Fruit fly (Drosophila melanogaster) whole organism, embryonic: ENCODE data around the gene CG4297.
A peak's percentile ranks its signal among the peaks of the same experiment; 100 is the strongest.

Experiments
- CG11093 ChIP-seq: fragments of 200-800 bp; sonication (Bioruptor generic); IDR thresholded peaks from 3 replicates; pipeline ENCODE4 v1.3.6; 2022; ENCODE audit warnings: missing biosample characterization, missing genetic modification characterization
- CG11723 ChIP-seq: fragments of 200-800 bp; sonication (Bioruptor generic); optimal IDR thresholded peaks from 2 replicates; lab custom pipeline; 2017; ENCODE audit warnings: missing biosample characterization, mild to moderate bottlenecking, missing genetic modification characterization
- CG14050 ChIP-seq: fragments of 200-800 bp; sonication (Bioruptor generic); IDR thresholded peaks from 3 replicates; pipeline ENCODE4 v1.3.6; 2022; ENCODE audit warnings: missing biosample characterization, missing genetic modification characterization
- CG14710 ChIP-seq: fragments of 200-800 bp; sonication (Bioruptor generic); optimal IDR thresholded peaks from 3 replicates; lab custom pipeline; 2019; ENCODE audit warnings: missing biosample characterization, mild to moderate bottlenecking, missing genetic modification characterization, moderate library complexity
- CG15073 ChIP-seq: fragments of 200-800 bp; sonication (Bioruptor generic); optimal IDR thresholded peaks from 2 replicates; lab custom pipeline; 2016; ENCODE audit warnings: missing biosample characterization, missing genetic modification characterization
- CG1603 ChIP-seq: fragments of 200-800 bp; sonication (Bioruptor generic); optimal IDR thresholded peaks from 2 replicates; lab custom pipeline; 2019; ENCODE audit warnings: missing biosample characterization, mild to moderate bottlenecking, missing genetic modification characterization, moderate library complexity
- CG18476 ChIP-seq: fragments of 200-800 bp; sonication (Bioruptor generic); optimal IDR thresholded peaks from 2 replicates; lab custom pipeline; 2016; ENCODE audit warnings: missing biosample characterization, mild to moderate bottlenecking, missing genetic modification characterization
- CG2116 ChIP-seq: fragments of 200-800 bp; sonication (Bioruptor generic); optimal IDR thresholded peaks from 3 replicates; lab custom pipeline; 2018; ENCODE audit warnings: missing biosample characterization, mild to moderate bottlenecking, missing genetic modification characterization
- CG3995 ChIP-seq: fragments of 200-800 bp; sonication (Bioruptor generic); optimal IDR thresholded peaks from 3 replicates; lab custom pipeline; 2016; ENCODE audit warnings: missing biosample characterization, missing genetic modification characterization
- CG4730 ChIP-seq: fragments of 200-800 bp; sonication (Bioruptor generic); IDR thresholded peaks from 2 replicates; pipeline ENCODE4 v1.3.6; 2022; ENCODE audit warnings: missing biosample characterization, missing genetic modification characterization
- CG7987 ChIP-seq: fragments of 200-800 bp; sonication (Bioruptor generic); optimal IDR thresholded peaks from 2 replicates; lab custom pipeline; 2018; ENCODE audit warnings: missing biosample characterization, mild to moderate bottlenecking, missing genetic modification characterization, moderate library complexity
- CG9437 ChIP-seq: fragments of 200-800 bp; sonication (Bioruptor generic); optimal IDR thresholded peaks from 2 replicates; lab custom pipeline; 2018; ENCODE audit warnings: missing biosample characterization, mild to moderate bottlenecking, missing genetic modification characterization
- Doc3 ChIP-seq: fragments of 200-800 bp; sonication (Bioruptor generic); IDR thresholded peaks from 3 replicates; pipeline ENCODE4 v1.3.6; 2022; ENCODE audit warnings: missing biosample characterization, missing genetic modification characterization; ENCODE audit not compliant: partially characterized antibody
- Eip74EF ChIP-seq, 2 experiments: fragments of 200-800 bp in 1 of 2; fragments of >200 bp in 1 of 2; sonication (Bioruptor generic) in 1 of 2; optimal IDR thresholded peaks; 2 replicates each; lab custom pipeline; 2017 to 2019; ENCODE audit warnings: missing biosample characterization in 2 of 2, missing genetic modification characterization in 2 of 2, mild to moderate bottlenecking in 1 of 2, moderate library complexity in 1 of 2
- Elba2 ChIP-seq: fragments of 200-800 bp; sonication (Bioruptor generic); optimal IDR thresholded peaks from 3 replicates; lab custom pipeline; 2016; ENCODE audit warnings: missing biosample characterization, missing genetic modification characterization
- Fer2 ChIP-seq: fragments of 200-800 bp; sonication (Bioruptor generic); optimal IDR thresholded peaks from 2 replicates; lab custom pipeline; 2018; ENCODE audit warnings: missing biosample characterization, mild to moderate bottlenecking, missing genetic modification characterization, moderate library complexity
- H15 ChIP-seq: fragments of 200-800 bp; sonication (Bioruptor generic); IDR thresholded peaks from 3 replicates; pipeline ENCODE4 v1.3.6; 2022; ENCODE audit warnings: missing biosample characterization, missing genetic modification characterization
- HHEX ChIP-seq: fragments of 200-800 bp; sonication (Bioruptor generic); optimal IDR thresholded peaks from 3 replicates; lab custom pipeline; 2017; ENCODE audit warnings: missing biosample characterization, mild to moderate bottlenecking, missing genetic modification characterization, missing genetic modification reagents
- HLH3B ChIP-seq: fragments of 200-800 bp; sonication (Bioruptor generic); IDR thresholded peaks from 2 replicates; pipeline ENCODE4 v1.3.6; 2022; ENCODE audit warnings: missing biosample characterization, missing genetic modification characterization
- Hr39 ChIP-seq: fragments of >200 bp; optimal IDR thresholded peaks from 2 replicates; lab custom pipeline; 2017
- Hr51 ChIP-seq, 2 experiments: fragments of 200-800 bp; sonication (Bioruptor generic); optimal IDR thresholded peaks; 2 replicates in 1 of 2; 3 replicates in 1 of 2; lab custom pipeline; 2016 to 2018; ENCODE audit warnings: missing biosample characterization in 2 of 2, missing genetic modification characterization in 2 of 2, mild to moderate bottlenecking in 1 of 2, moderate library complexity in 1 of 2
- MBD-R2 ChIP-seq: fragments of 200-800 bp; sonication (Bioruptor generic); IDR thresholded peaks from 2 replicates; pipeline ENCODE4 v1.3.6; 2022; ENCODE audit warnings: missing biosample characterization, missing genetic modification characterization
- Meics ChIP-seq: fragments of 200-800 bp; sonication (Bioruptor generic); optimal IDR thresholded peaks from 2 replicates; lab custom pipeline; 2017; ENCODE audit warnings: missing biosample characterization, mild to moderate bottlenecking, missing genetic modification characterization
- Neu2 ChIP-seq: fragments of 200-800 bp; sonication (Bioruptor generic); optimal IDR thresholded peaks from 3 replicates; lab custom pipeline; 2016; ENCODE audit warnings: missing biosample characterization, missing genetic modification characterization, borderline replicate concordance
- Pdp1 ChIP-seq, 2 experiments: fragments of 200-800 bp; sonication (Bioruptor generic); optimal IDR thresholded peaks; 3 replicates each; lab custom pipeline; 2016; ENCODE audit warnings: missing biosample characterization in 2 of 2, missing genetic modification characterization in 2 of 2, mild to moderate bottlenecking in 1 of 2, moderate library complexity in 1 of 2
- Ptx1 ChIP-seq: fragments of 200-800 bp; sonication (Bioruptor generic); IDR thresholded peaks from 2 replicates; pipeline ENCODE4 v1.3.6; 2022; ENCODE audit warnings: missing biosample characterization, missing genetic modification characterization
- Spps ChIP-seq: fragments of 200-800 bp; sonication (Bioruptor generic); optimal IDR thresholded peaks from 2 replicates; lab custom pipeline; 2018; ENCODE audit warnings: missing biosample characterization, mild to moderate bottlenecking, missing genetic modification characterization
- Usf ChIP-seq: fragments of 200-800 bp; sonication (Bioruptor generic); optimal IDR thresholded peaks from 2 replicates; lab custom pipeline; 2017; ENCODE audit warnings: missing genotype, missing biosample characterization, missing genetic modification characterization
- ac ChIP-seq: fragments of 200-800 bp; sonication (Bioruptor generic); optimal IDR thresholded peaks from 3 replicates; lab custom pipeline; 2017; ENCODE audit warnings: missing biosample characterization, mild to moderate bottlenecking, missing genetic modification characterization
- amos ChIP-seq: fragments of 200-800 bp; sonication (Bioruptor generic); IDR thresholded peaks from 2 replicates; pipeline ENCODE4 v1.3.6; 2022; ENCODE audit warnings: missing biosample characterization, missing genetic modification characterization; ENCODE audit not compliant: partially characterized antibody
- aop ChIP-seq: fragments of 200-800 bp; sonication (Bioruptor generic); IDR thresholded peaks from 2 replicates; pipeline ENCODE4 v1.3.6; 2022; ENCODE audit warnings: missing biosample characterization, missing genetic modification characterization
- dati ChIP-seq: fragments of 200-800 bp; sonication (Bioruptor generic); IDR thresholded peaks from 2 replicates; pipeline ENCODE4 v1.3.6; 2022; ENCODE audit warnings: missing biosample characterization, missing genetic modification characterization
- dimm ChIP-seq: fragments of 200-800 bp; sonication (Bioruptor generic); IDR thresholded peaks from 2 replicates; pipeline ENCODE4 v1.3.6; 2022; ENCODE audit warnings: missing biosample characterization, missing genetic modification characterization
- dmrt11E ChIP-seq: fragments of 200-800 bp; sonication (Bioruptor generic); optimal IDR thresholded peaks from 3 replicates; lab custom pipeline; 2018; ENCODE audit warnings: missing biosample characterization, mild to moderate bottlenecking, missing genetic modification characterization, moderate library complexity
- ftz-f1 ChIP-seq: fragments of 200-800 bp; sonication (Bioruptor generic); optimal IDR thresholded peaks from 2 replicates; lab custom pipeline; 2016; ENCODE audit warnings: missing biosample characterization, missing genetic modification characterization
- hth ChIP-seq: fragments of >200 bp; optimal IDR thresholded peaks from 2 replicates; lab custom pipeline; 2017; ENCODE audit warnings: inconsistent platforms
- jigr1 ChIP-seq: fragments of 200-800 bp; sonication (Bioruptor generic); IDR thresholded peaks from 3 replicates; pipeline ENCODE4 v1.3.6; 2022; ENCODE audit warnings: missing biosample characterization, missing genetic modification characterization
- kay ChIP-seq: fragments of 200-800 bp; sonication (Bioruptor generic); optimal IDR thresholded peaks from 2 replicates; lab custom pipeline; 2016; ENCODE audit warnings: missing biosample characterization, missing genetic modification characterization
- klu ChIP-seq: fragments of 200-800 bp; sonication (Bioruptor generic); IDR thresholded peaks from 2 replicates; pipeline ENCODE4 v1.3.6; 2022; ENCODE audit warnings: missing biosample characterization, missing genetic modification characterization
- lab ChIP-seq: fragments of 200-800 bp; sonication (Bioruptor generic); optimal IDR thresholded peaks from 3 replicates; lab custom pipeline; 2017; ENCODE audit warnings: missing biosample characterization, missing genetic modification characterization, mild to moderate bottlenecking, moderate library complexity, missing genetic modification reagents
- luna ChIP-seq: fragments of 200-800 bp; sonication (Bioruptor generic); optimal IDR thresholded peaks from 2 replicates; lab custom pipeline; 2016; ENCODE audit warnings: missing biosample characterization, missing genetic modification characterization
- onecut ChIP-seq: fragments of 200-800 bp; sonication (Bioruptor generic); IDR thresholded peaks from 2 replicates; pipeline ENCODE4 v1.3.6; 2022; ENCODE audit warnings: missing biosample characterization, missing genetic modification characterization
- pros ChIP-seq: fragments of 200-800 bp; sonication (Bioruptor generic); optimal IDR thresholded peaks from 3 replicates; lab custom pipeline; 2019; ENCODE audit warnings: missing biosample characterization, mild to moderate bottlenecking, missing genetic modification characterization, moderate library complexity
- ranshi ChIP-seq: fragments of 200-800 bp; sonication (Bioruptor generic); IDR thresholded peaks from 2 replicates; pipeline ENCODE4 v1.3.6; 2022; ENCODE audit warnings: missing biosample characterization, missing genetic modification characterization
- run ChIP-seq: fragments of 200-800 bp; sonication (Bioruptor generic); optimal IDR thresholded peaks from 3 replicates; lab custom pipeline; 2018; ENCODE audit warnings: missing biosample characterization, mild to moderate bottlenecking, missing genetic modification characterization
- shn ChIP-seq: fragments of 200-800 bp; sonication (Bioruptor generic); optimal IDR thresholded peaks from 3 replicates; lab custom pipeline; 2016; ENCODE audit warnings: missing biosample characterization, missing genetic modification characterization
- tna ChIP-seq: fragments of 200-800 bp; sonication (Bioruptor generic); IDR thresholded peaks from 2 replicates; pipeline ENCODE4 v1.3.6; 2022; ENCODE audit warnings: missing biosample characterization, missing genetic modification characterization; ENCODE audit not compliant: partially characterized antibody
- wor ChIP-seq: fragments of 200-800 bp; sonication (Bioruptor generic); IDR thresholded peaks from 2 replicates; pipeline ENCODE4 v1.3.6; 2022; ENCODE audit warnings: missing biosample characterization, missing genetic modification characterization
- zfh2 ChIP-seq: fragments of 200-800 bp; sonication (Bioruptor generic); optimal IDR thresholded peaks from 2 replicates; lab custom pipeline; 2016; ENCODE audit warnings: missing biosample characterization, missing genetic modification characterization

The CG4297 gene

DNA sequence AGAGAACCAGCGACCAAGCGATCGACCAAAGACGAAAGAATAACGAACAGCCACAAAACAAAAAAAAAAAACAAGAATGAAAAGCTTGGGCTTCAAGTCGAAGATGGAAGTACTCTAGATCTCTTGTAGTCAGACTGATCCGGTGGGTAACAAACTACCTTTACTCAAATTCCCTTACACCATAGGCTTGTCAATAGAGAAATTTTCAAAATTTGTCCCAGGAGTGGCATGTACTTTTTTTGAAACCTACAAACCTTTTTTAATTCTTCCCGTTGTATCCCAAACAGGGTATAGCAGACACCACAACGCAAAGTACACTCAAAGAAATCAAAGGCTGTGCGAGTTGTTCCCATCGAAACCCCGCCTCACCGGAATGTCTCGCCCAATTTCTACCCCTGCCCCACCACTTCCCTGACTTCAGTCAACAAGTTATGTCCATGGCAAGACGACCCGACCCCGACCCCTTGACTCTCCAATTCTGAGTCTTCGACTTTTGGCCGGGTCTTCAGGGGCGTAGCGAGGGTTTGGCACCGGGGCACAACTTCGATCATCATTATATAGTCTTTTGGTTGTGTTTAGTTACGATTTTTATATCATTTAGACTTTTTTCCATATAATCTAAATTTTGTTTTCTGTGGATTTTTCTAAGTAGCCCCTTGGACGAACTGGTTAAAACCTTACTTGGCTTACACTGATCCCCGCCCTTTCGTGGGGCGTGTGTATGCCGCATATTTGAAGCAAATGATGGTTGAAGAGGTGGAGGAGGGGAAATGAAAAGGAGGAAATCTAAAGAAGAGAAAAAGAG, 42.1 kb downstream of the CG4297 start (continued):
- TF ChIP-seq HLH3B (GFP tag; lab: Robert Waterston, UW) = peak; percentile 37; the same call in 1 of the 2 replicates
- TF ChIP-seq onecut (GFP tag; lab: Robert Waterston, UW) = 0 out of 2 replicates have a peak, but pooled peaks have one; percentile 6
- TF ChIP-seq CG15073 (GFP tag; lab: Kevin White, UChicago) = no peak
- TF ChIP-seq dmrt11E (tag; lab: Kevin White, UChicago) = peak; percentile 65
- no peak for TF ChIP-seq hth
- TF ChIP-seq lab (GFP tag; lab: Kevin White, UChicago) = peak; percentile 66
- peak; percentile 13 for TF ChIP-seq kay
- peak; percentile 61; the same call in 1 of the 2 replicates for TF ChIP-seq ranshi (GFP tag; lab: Robert Waterston, UW)
- TF ChIP-seq dati = no peak
- TF ChIP-seq CG11093 (GFP tag; lab: Robert Waterston, UW) = 0 out of 3 replicates have a peak, but pooled peaks have one; percentile 42
- peak; percentile 36 for TF ChIP-seq shn (GFP tag; lab: Kevin White, UChicago)
- no peak for TF ChIP-seq jigr1 (GFP tag; lab: Robert Waterston, UW)
- TF ChIP-seq run = no peak
- TF ChIP-seq CG9437 (GFP tag; lab: Kevin White, UChicago) = no peak
- TF ChIP-seq Meics (GFP tag; lab: Kevin White, UChicago) = peak; percentile 39
- no peak for TF ChIP-seq amos (GFP tag; lab: Robert Waterston, UW)
- peak; percentile 39 for TF ChIP-seq Usf (GFP tag; lab: Kevin White, UChicago)
- no peak for TF ChIP-seq CG3995
- no peak for TF ChIP-seq Eip74EF (GFP tag; optimal IDR thresholded peaks at IDR 0.05; lab: Kevin White, UChicago)
- no peak for TF ChIP-seq Hr39 (lab: Kevin White, UChicago)
- TF ChIP-seq Elba2 (GFP tag; lab: Kevin White, UChicago) = no peak
- TF ChIP-seq ac (GFP tag; lab: Kevin White, UChicago) = no peak
- no peak for TF ChIP-seq tna (GFP tag; lab: Robert Waterston, UW)
- TF ChIP-seq aop (GFP tag; lab: Robert Waterston, UW) = 0 out of 2 replicates have a peak, but pooled peaks have one; percentile 32
- TF ChIP-seq pros (GFP tag; lab: Kevin White, UChicago) = peak; percentile 36
- TF ChIP-seq MBD-R2 = 0 out of 2 replicates have a peak, but pooled peaks have one; percentile 12
- no peak for TF ChIP-seq wor (GFP tag; lab: Robert Waterston, UW)
- no peak for TF ChIP-seq Fer2 (tag; lab: Kevin White, UChicago)
- TF ChIP-seq H15 = 0 out of 3 replicates have a peak, but pooled peaks have one; percentile 31
- TF ChIP-seq CG14710 (tag; lab: Kevin White, UChicago) = peak; percentile 48
- TF ChIP-seq luna (GFP tag; lab: Kevin White, UChicago) = peak; percentile 54
- TF ChIP-seq CG2116 (GFP tag; lab: Kevin White, UChicago) = no peak
- no peak for TF ChIP-seq CG1603 (tag; lab: Kevin White, UChicago)
- no peak for TF ChIP-seq CG11723 (GFP tag; lab: Kevin White, UChicago)
- no peak for TF ChIP-seq CG7987 (GFP tag; lab: Kevin White, UChicago)
- no peak for TF ChIP-seq CG14050 (GFP tag; lab: Robert Waterston, UW)
- no peak for TF ChIP-seq CG18476 (GFP tag; lab: Kevin White, UChicago)
- no peak for TF ChIP-seq dimm (GFP tag; lab: Robert Waterston, UW)
- TF ChIP-seq zfh2 = peak; percentile 43
- peak; percentile 39 for TF ChIP-seq Spps
- no peak for TF ChIP-seq klu (GFP tag; lab: Robert Waterston, UW)
- TF ChIP-seq CG4730 (GFP tag; lab: Robert Waterston, UW) = peak; percentile 35; the same call in 1 of the 2 replicates
- TF ChIP-seq Neu2 (GFP tag; lab: Kevin White, UChicago) = no peak
- 0 out of 2 replicates have a peak, but pooled peaks have one; percentile 27 for TF ChIP-seq Ptx1 (GFP tag; lab: Robert Waterston, UW)
- no peak for TF ChIP-seq ftz-f1
- TF ChIP-seq Hr51 (GFP tag; optimal IDR thresholded peaks at IDR 0.05; lab: Kevin White, UChicago) = peak in 1 of 2 experiments; percentile 39
- no peak for TF ChIP-seq Doc3
- TF ChIP-seq Pdp1 (GFP tag; optimal IDR thresholded peaks at IDR 0.05; lab: Kevin White, UChicago) = peak; percentile 61 to 64
- peak; percentile 44 for TF ChIP-seq HHEX
